Fruit fly (Drosophila melanogaster) whole organism, embryonic: ENCODE data around the gene lqfR.

ENCODE experiments used
- Aef1 ChIP-seq: fragments of 200-800 bp; sonication (Bioruptor generic); IDR thresholded peaks from 3 replicates; pipeline ENCODE4 v1.3.6; 2022; ENCODE audit warnings: missing biosample characterization, missing genetic modification characterization
- Awh ChIP-seq: fragments of 200-800 bp; sonication (Bioruptor generic); IDR thresholded peaks from 2 replicates; pipeline ENCODE4, ENCODE4 v1.3.6; 2022; ENCODE audit warnings: missing biosample characterization, missing genetic modification characterization
- Bteb2 ChIP-seq: fragments of 200-800 bp; sonication (Bioruptor generic); optimal IDR thresholded peaks from 2 replicates; lab custom pipeline; 2016; ENCODE audit warnings: missing biosample characterization, missing genetic modification characterization
- CG10147 ChIP-seq: fragments of 200-800 bp; sonication (Bioruptor generic); optimal IDR thresholded peaks from 2 replicates; lab custom pipeline; 2019; ENCODE audit warnings: missing biosample characterization, mild to moderate bottlenecking, missing genetic modification characterization, moderate library complexity
- CG10543 ChIP-seq: fragments of 200-800 bp; sonication (Bioruptor generic); optimal IDR thresholded peaks from 3 replicates; lab custom pipeline; 2017; ENCODE audit warnings: missing biosample characterization, mild to moderate bottlenecking, missing genetic modification characterization, moderate library complexity
- CG10654 ChIP-seq: fragments of 200-800 bp; sonication (Bioruptor generic); optimal IDR thresholded peaks from 2 replicates; lab custom pipeline; 2016; ENCODE audit warnings: missing biosample characterization, missing genetic modification characterization
- CG12104 ChIP-seq: fragments of 200-800 bp; sonication (Bioruptor generic); optimal IDR thresholded peaks from 3 replicates; lab custom pipeline; 2016; ENCODE audit warnings: missing biosample characterization, missing genetic modification characterization
- CG1233 ChIP-seq: fragments of 200-800 bp; sonication (Bioruptor generic); optimal IDR thresholded peaks from 4 replicates; lab custom pipeline; 2018; ENCODE audit warnings: missing biosample characterization, mild to moderate bottlenecking, missing genetic modification characterization
- CG12744 ChIP-seq: fragments of 200-800 bp; sonication (Bioruptor generic); optimal IDR thresholded peaks from 2 replicates; lab custom pipeline; 2016; ENCODE audit warnings: missing biosample characterization, missing genetic modification characterization
- CG13624 ChIP-seq: fragments of 200-800 bp; sonication (Bioruptor generic); optimal IDR thresholded peaks from 2 replicates; lab custom pipeline; 2016; ENCODE audit warnings: missing biosample characterization, missing genetic modification characterization
- CG1529 ChIP-seq: fragments of 200-800 bp; sonication (Bioruptor generic); optimal IDR thresholded peaks from 3 replicates; lab custom pipeline; 2018; ENCODE audit warnings: missing biosample characterization, missing genetic modification characterization
- CG15514 ChIP-seq: fragments of 200-800 bp; sonication (Bioruptor generic); optimal IDR thresholded peaks from 3 replicates; lab custom pipeline; 2017; ENCODE audit warnings: missing biosample characterization, missing genetic modification characterization, mild to moderate bottlenecking, moderate library complexity, missing genetic modification reagents
- CG2202 ChIP-seq: fragments of 200-800 bp; sonication (Bioruptor generic); optimal IDR thresholded peaks from 2 replicates; lab custom pipeline; 2018; ENCODE audit warnings: missing biosample characterization, mild to moderate bottlenecking, missing genetic modification characterization
- CG32532 ChIP-seq: fragments of 200-800 bp; sonication (Bioruptor generic); IDR thresholded peaks from 2 replicates; pipeline ENCODE4 v1.3.6; 2022; ENCODE audit warnings: missing biosample characterization, missing genetic modification characterization
- CG4282 ChIP-seq: fragments of 200-800 bp; sonication (Bioruptor generic); optimal IDR thresholded peaks from 2 replicates; lab custom pipeline; 2016; ENCODE audit warnings: missing biosample characterization, missing genetic modification characterization
- CG6689 ChIP-seq: fragments of 200-800 bp; sonication (Bioruptor generic); IDR thresholded peaks from 2 replicates; pipeline ENCODE4 v1.3.6; 2022; ENCODE audit warnings: missing biosample characterization, missing genetic modification characterization
- CG7928 ChIP-seq: fragments of 200-800 bp; sonication (Bioruptor generic); optimal IDR thresholded peaks from 2 replicates; lab custom pipeline; 2017; ENCODE audit warnings: missing biosample characterization, mild to moderate bottlenecking, missing genetic modification characterization
- CG9727 ChIP-seq: fragments of 200-800 bp; sonication (Bioruptor generic); optimal IDR thresholded peaks from 3 replicates; lab custom pipeline; 2017; ENCODE audit warnings: missing biosample characterization, mild to moderate bottlenecking, missing genetic modification characterization
- CG9932 ChIP-seq: fragments of 200-800 bp; sonication (Bioruptor generic); IDR thresholded peaks from 2 replicates; pipeline ENCODE4 v1.3.6; 2022; ENCODE audit warnings: missing biosample characterization, missing genetic modification characterization
- Deaf1 ChIP-seq: fragments of 200-800 bp; optimal IDR thresholded peaks from 3 replicates; lab custom pipeline; 2019; ENCODE audit warnings: missing biosample characterization, mild to moderate bottlenecking, missing genetic modification characterization, moderate library complexity
- Dek ChIP-seq: fragments of 200-800 bp; sonication (Bioruptor generic); optimal IDR thresholded peaks from 3 replicates; lab custom pipeline; 2019; ENCODE audit warnings: missing biosample characterization, mild to moderate bottlenecking, missing genetic modification characterization, moderate library complexity
- Dref ChIP-seq: fragments of 200-800 bp; sonication (Bioruptor generic); IDR thresholded peaks from 2 replicates; pipeline ENCODE4 v1.3.6; 2022; ENCODE audit warnings: missing biosample characterization, missing genetic modification characterization
- E2f1 ChIP-seq: fragments of 200-800 bp; sonication (Bioruptor generic); IDR thresholded peaks from 2 replicates; pipeline ENCODE4 v1.3.6; 2022; ENCODE audit warnings: missing biosample characterization, missing genetic modification characterization
- E2f2 ChIP-seq: fragments of 200-800 bp; sonication (Bioruptor generic); IDR thresholded peaks from 2 replicates; pipeline ENCODE4 v1.3.6; 2022; ENCODE audit warnings: missing biosample characterization, missing genetic modification characterization
- ERR ChIP-seq: fragments of 200-800 bp; sonication (Bioruptor generic); optimal IDR thresholded peaks from 2 replicates; lab custom pipeline; 2016; ENCODE audit warnings: missing biosample characterization, missing genetic modification characterization
- Elba2 ChIP-seq: fragments of 200-800 bp; sonication (Bioruptor generic); optimal IDR thresholded peaks from 3 replicates; lab custom pipeline; 2016; ENCODE audit warnings: missing biosample characterization, missing genetic modification characterization
- Fer1 ChIP-seq: fragments of 200-800 bp; sonication (Bioruptor generic); optimal IDR thresholded peaks from 2 replicates; lab custom pipeline; 2017; ENCODE audit warnings: missing biosample characterization, mild to moderate bottlenecking, missing genetic modification characterization
- H15 ChIP-seq: fragments of 200-800 bp; sonication (Bioruptor generic); IDR thresholded peaks from 3 replicates; pipeline ENCODE4 v1.3.6; 2022; ENCODE audit warnings: missing biosample characterization, missing genetic modification characterization
- Hmr ChIP-seq: fragments of 200-800 bp; sonication (Bioruptor generic); optimal IDR thresholded peaks from 3 replicates; lab custom pipeline; 2017; ENCODE audit warnings: mild to moderate bottlenecking, missing biosample characterization, missing genetic modification reagents, missing genetic modification characterization
- Meics ChIP-seq: fragments of 200-800 bp; sonication (Bioruptor generic); optimal IDR thresholded peaks from 2 replicates; lab custom pipeline; 2017; ENCODE audit warnings: missing biosample characterization, mild to moderate bottlenecking, missing genetic modification characterization
- Mrtf ChIP-seq: fragments of 200-800 bp; sonication (Bioruptor generic); IDR thresholded peaks from 3 replicates; pipeline ENCODE4 v1.3.6; 2022; ENCODE audit warnings: missing biosample characterization, missing genetic modification characterization
- NC2β ChIP-seq: fragments of 200-800 bp; sonication (Bioruptor generic); optimal IDR thresholded peaks from 2 replicates; lab custom pipeline; 2016; ENCODE audit warnings: missing biosample characterization, missing genetic modification characterization
- Nf-YA ChIP-seq: fragments of 200-800 bp; sonication (Bioruptor generic); IDR thresholded peaks from 2 replicates; pipeline ENCODE4 v1.3.6; 2022; ENCODE audit warnings: missing biosample characterization, missing genetic modification characterization
- NfI ChIP-seq: fragments of 200-800 bp; sonication (Bioruptor generic); optimal IDR thresholded peaks from 3 replicates; lab custom pipeline; 2018; ENCODE audit warnings: missing biosample characterization, mild to moderate bottlenecking, missing genetic modification characterization, moderate library complexity
- Rfx ChIP-seq: fragments of 200-800 bp; sonication (Bioruptor generic); IDR thresholded peaks from 2 replicates; pipeline ENCODE4 v1.3.6; 2022; ENCODE audit warnings: missing biosample characterization, missing genetic modification characterization
- Six4 ChIP-seq: fragments of 200-800 bp; sonication (Bioruptor generic); optimal IDR thresholded peaks from 2 replicates; lab custom pipeline; 2016; ENCODE audit warnings: missing biosample characterization, missing genetic modification characterization
- Sry-β ChIP-seq: fragments of 200-800 bp; sonication (Bioruptor generic); optimal IDR thresholded peaks from 2 replicates; lab custom pipeline; 2018; ENCODE audit warnings: missing biosample characterization, mild to moderate bottlenecking, missing genetic modification characterization, moderate library complexity
- Trl ChIP-seq, 3 experiments: fragments of >200 bp in 2 of 3; fragments of 200-800 bp in 1 of 3; sonication (Bioruptor generic) in 1 of 3; optimal IDR thresholded peaks; 2 replicates in 1 of 3; 3 replicates in 2 of 3; lab custom pipeline; 2016 to 2017; ENCODE audit warnings: missing biosample characterization in 1 of 3, missing genetic modification characterization in 1 of 3
- dysf ChIP-seq: fragments of 200-800 bp; sonication (Bioruptor generic); IDR thresholded peaks from 3 replicates; pipeline ENCODE4 v1.3.6; 2022; ENCODE audit warnings: missing biosample characterization, missing genetic modification characterization
- fd3F ChIP-seq: fragments of 200-800 bp; sonication (Bioruptor generic); optimal IDR thresholded peaks from 2 replicates; lab custom pipeline; 2018; ENCODE audit warnings: missing biosample characterization, mild to moderate bottlenecking, missing genetic modification characterization, moderate library complexity
- gro ChIP-seq: fragments of 200-800 bp; sonication (Bioruptor generic); optimal IDR thresholded peaks from 2 replicates; lab custom pipeline; 2016; ENCODE audit warnings: missing biosample characterization, missing genetic modification characterization
- luna ChIP-seq: fragments of 200-800 bp; sonication (Bioruptor generic); optimal IDR thresholded peaks from 2 replicates; lab custom pipeline; 2016; ENCODE audit warnings: missing biosample characterization, missing genetic modification characterization
- maf-S ChIP-seq: fragments of 200-800 bp; sonication (Bioruptor generic); optimal IDR thresholded peaks from 2 replicates; lab custom pipeline; 2016; ENCODE audit warnings: missing biosample characterization, missing genetic modification characterization
- pho ChIP-seq: fragments of 200-800 bp; sonication (Bioruptor generic); optimal IDR thresholded peaks from 2 replicates; lab custom pipeline; 2016; ENCODE audit warnings: missing biosample characterization, missing genetic modification characterization
- pum ChIP-seq: fragments of 200-800 bp; sonication (Bioruptor generic); optimal IDR thresholded peaks from 2 replicates; lab custom pipeline; 2016; ENCODE audit warnings: missing biosample characterization, missing genetic modification characterization
- salm ChIP-seq: fragments of 200-800 bp; sonication (Bioruptor generic); optimal IDR thresholded peaks from 2 replicates; lab custom pipeline; 2018; ENCODE audit warnings: missing biosample characterization, mild to moderate bottlenecking, missing genetic modification characterization
- schlank ChIP-seq: fragments of 200-800 bp; sonication (Bioruptor generic); optimal IDR thresholded peaks from 2 replicates; lab custom pipeline; 2018; ENCODE audit warnings: missing biosample characterization, mild to moderate bottlenecking, missing genetic modification characterization
- sens ChIP-seq: fragments of 200-800 bp; sonication (Bioruptor generic); peaks from one replicate; lab custom pipeline; 2016; ENCODE audit warnings: missing biosample characterization, missing genetic modification characterization
- sima ChIP-seq: fragments of 200-800 bp; sonication (Bioruptor generic); optimal IDR thresholded peaks from 2 replicates; lab custom pipeline; 2016; ENCODE audit warnings: missing biosample characterization, missing genetic modification characterization
- sug ChIP-seq: fragments of 200-800 bp; optimal IDR thresholded peaks from 2 replicates; lab custom pipeline; 2019; ENCODE audit warnings: missing biosample characterization, mild to moderate bottlenecking, missing genetic modification characterization, moderate library complexity
- twi ChIP-seq: fragments of 200-800 bp; optimal IDR thresholded peaks from 2 replicates; lab custom pipeline; 2019; ENCODE audit warnings: missing biosample characterization, mild to moderate bottlenecking, missing genetic modification characterization, moderate library complexity
- zfh1 ChIP-seq: fragments of 200-800 bp; sonication (Bioruptor generic); IDR thresholded peaks from 3 replicates; pipeline ENCODE4 v1.3.6; 2022; ENCODE audit warnings: missing biosample characterization, missing genetic modification characterization

The lqfR gene

dm6 chr3R:22421618-22422017 lies 10.5 kb downstream of the lqfR start (continued):
- peak; percentile 3 for TF ChIP-seq CG10654 (GFP tag; lab: Kevin White, UChicago)
- TF ChIP-seq Bteb2 (GFP tag; lab: Kevin White, UChicago), result peak; percentile 34
- TF ChIP-seq Sry-β (GFP tag; lab: Kevin White, UChicago), result no peak
- TF ChIP-seq Trl (optimal IDR thresholded peaks at IDR 0.05; lab: Kevin White, UChicago), result no peak
- TF ChIP-seq Trl (GFP tag; optimal IDR thresholded peaks at IDR 0.05; lab: Kevin White, UChicago), result peak; percentile 29
- TF ChIP-seq Meics, result peak; percentile 62
- peak; percentile 63 for TF ChIP-seq Fer1 (GFP tag; lab: Kevin White, UChicago)
- peak; percentile 26 for TF ChIP-seq pum
- peak; percentile 59 for TF ChIP-seq CG9727
- TF ChIP-seq Dek, result peak; percentile 57
- peak; percentile 59 for TF ChIP-seq NfI (GFP tag; lab: Kevin White, UChicago)
- TF ChIP-seq ERR (GFP tag; lab: Kevin White, UChicago), result peak; percentile 48
- TF ChIP-seq CG6689 (GFP tag; lab: Robert Waterston, UW), result peak; percentile 71
- no peak for TF ChIP-seq CG2202
- no peak for TF ChIP-seq schlank (tag; lab: Kevin White, UChicago)
- TF ChIP-seq gro (GFP tag; lab: Kevin White, UChicago), result peak; percentile 27
- peak; percentile 66 for TF ChIP-seq Aef1 (GFP tag; lab: Robert Waterston, UW)
- TF ChIP-seq Mrtf, result peak; percentile 84
- TF ChIP-seq salm (tag; lab: Kevin White, UChicago), result peak; percentile 17
- TF ChIP-seq Nf-YA (GFP tag; lab: Robert Waterston, UW), result 0 out of 2 replicates have a peak, but pooled peaks have one; percentile 28
- no peak for TF ChIP-seq Elba2 (GFP tag; lab: Kevin White, UChicago)
- peak; percentile 6 for TF ChIP-seq CG13624 (GFP tag; lab: Kevin White, UChicago)
- TF ChIP-seq CG9932, result peak; percentile 77
- TF ChIP-seq CG32532 (GFP tag; lab: Robert Waterston, UW), result peak; percentile 85
- TF ChIP-seq Hmr (GFP tag; lab: Kevin White, UChicago), result peak; percentile 56
- 0 out of 2 replicates have a peak, but pooled peaks have one; percentile 50 for TF ChIP-seq Awh (GFP tag; lab: Robert Waterston, UW)
- TF ChIP-seq luna, result peak; percentile 37
- TF ChIP-seq CG12744 (GFP tag; lab: Kevin White, UChicago), result peak; percentile 10
- peak; percentile 84 for TF ChIP-seq dysf (GFP tag; lab: Robert Waterston, UW)
- no peak for TF ChIP-seq CG4282 (GFP tag; lab: Kevin White, UChicago)
- peak; percentile 89 for TF ChIP-seq sens (GFP tag; lab: Kevin White, UChicago)
- no peak for TF ChIP-seq CG10543
- peak; percentile 24 for TF ChIP-seq twi (tag; lab: Kevin White, UChicago)
- peak; percentile 12 for TF ChIP-seq CG15514 (GFP tag; lab: Kevin White, UChicago)
- TF ChIP-seq H15, result peak; percentile 72; the same call in 2 of the 3 replicates
- TF ChIP-seq CG1529, result peak; percentile 3
- peak; percentile 84 for TF ChIP-seq Rfx (GFP tag; lab: Robert Waterston, UW)
- peak; percentile 67 for TF ChIP-seq fd3F (GFP tag; lab: Kevin White, UChicago)
- TF ChIP-seq sima (GFP tag; lab: Kevin White, UChicago), result peak; percentile 27
- no peak for TF ChIP-seq CG10147
- peak; percentile 50 for TF ChIP-seq CG12104 (GFP tag; lab: Kevin White, UChicago)
- TF ChIP-seq zfh1 (GFP tag; lab: Robert Waterston, UW), result peak; percentile 61; the same call in 2 of the 3 replicates
- TF ChIP-seq pho (GFP tag; lab: Kevin White, UChicago), result peak; percentile 62
- TF ChIP-seq Deaf1 (tag; lab: Kevin White, UChicago), result no peak
- peak; percentile 80 for TF ChIP-seq E2f1
- peak; percentile 4 for TF ChIP-seq Six4 (GFP tag; lab: Kevin White, UChicago)
- TF ChIP-seq NC2β (GFP tag; lab: Kevin White, UChicago), result no peak
- TF ChIP-seq CG1233, result peak; percentile 12
- TF ChIP-seq E2f2 (GFP tag; lab: Robert Waterston, UW), result peak; percentile 36
- peak; percentile 44 for TF ChIP-seq maf-S (GFP tag; lab: Kevin White, UChicago)
- no peak for TF ChIP-seq Dref (GFP tag; lab: Robert Waterston, UW)
- no peak for TF ChIP-seq CG7928
- TF ChIP-seq sug (tag; lab: Kevin White, UChicago), result peak; percentile 26
